Worm (Caenorhabditis elegans) whole organism, early embryonic: ENCODE measurements around the gene txt-17.

Experiments
- B0310.2 ChIP-seq: sonication (generic microtip); optimal IDR thresholded peaks from 2 replicates; lab custom pipeline; 2016; ENCODE audit warnings: mild to moderate bottlenecking, missing genetic modification characterization, missing compliant biosample characterization
- F13C5.2 ChIP-seq: sonication (generic microtip); optimal IDR thresholded peaks from 2 replicates; lab custom pipeline; 2017; ENCODE audit warnings: mild to moderate bottlenecking, missing genetic modification characterization, inconsistent platforms, missing compliant biosample characterization
- aly-1 ChIP-seq: sonication (generic microtip); optimal IDR thresholded peaks from 2 replicates; lab custom pipeline; 2016; ENCODE audit warnings: missing genetic modification characterization, missing compliant biosample characterization
- ama-1 ChIP-seq: fragments of 150-350 bp; optimal IDR thresholded peaks from 2 replicates; lab custom pipeline; 2014
- ceh-13 ChIP-seq: fragments of 200-800 bp; sonication (Bioruptor generic); optimal IDR thresholded peaks from 2 replicates; lab custom pipeline; 2018; ENCODE audit warnings: mild to moderate bottlenecking, missing genetic modification characterization, missing compliant biosample characterization
- ceh-36 ChIP-seq: sonication (generic microtip); optimal IDR thresholded peaks from 2 replicates; lab custom pipeline; 2016; ENCODE audit warnings: missing genetic modification characterization, inconsistent platforms, missing compliant biosample characterization
- ets-7 ChIP-seq: sonication (generic microtip); optimal IDR thresholded peaks from 2 replicates; lab custom pipeline; 2016; ENCODE audit warnings: missing genotype, missing genetic modification characterization, missing compliant biosample characterization
- flt-1 ChIP-seq: fragments of 200-800 bp; sonication (Bioruptor generic); IDR thresholded peaks from 2 replicates; pipeline ENCODE4 v1.3.6; 2022; ENCODE audit warnings: missing genetic modification characterization, missing compliant biosample characterization
- hmbx-1 ChIP-seq: sonication (generic microtip); optimal IDR thresholded peaks from 2 replicates; lab custom pipeline; 2016; ENCODE audit warnings: mild to moderate bottlenecking, missing genetic modification characterization, missing compliant biosample characterization
- hmg-4 ChIP-seq: fragments of 200-800 bp; sonication (Bioruptor generic); optimal IDR thresholded peaks from 2 replicates; lab custom pipeline; 2018; ENCODE audit warnings: mild to moderate bottlenecking, missing genetic modification characterization, missing compliant biosample characterization
- hnd-1 ChIP-seq: sonication (generic microtip); optimal IDR thresholded peaks from 2 replicates; lab custom pipeline; 2016; ENCODE audit warnings: missing genetic modification characterization, missing compliant biosample characterization
- pes-1 ChIP-seq: fragments of 200-800 bp; sonication (Bioruptor generic); IDR thresholded peaks from 2 replicates; pipeline ENCODE4 v1.3.6; 2022; ENCODE audit warnings: missing genetic modification reagents, missing genetic modification characterization, missing compliant biosample characterization
- scrt-1 ChIP-seq: fragments of 200-800 bp; sonication (Bioruptor generic); IDR thresholded peaks from 2 replicates; pipeline ENCODE4 v1.3.6; 2022; ENCODE audit warnings: missing genetic modification characterization, missing compliant biosample characterization
- sea-1 ChIP-seq: fragments of 200-800 bp; sonication (Bioruptor generic); conservative IDR thresholded peaks from 2 replicates; pipeline ENCODE4 v1.3.6; 2022; ENCODE audit warnings: missing genetic modification characterization, missing compliant biosample characterization
- tbx-11 ChIP-seq: fragments of 200-800 bp; sonication (Bioruptor generic); IDR thresholded peaks from 2 replicates; pipeline ENCODE4 v1.3.6; 2022; ENCODE audit warnings: missing genetic modification characterization, missing compliant biosample characterization
- tbx-37 ChIP-seq: fragments of 200-800 bp; sonication (Bioruptor generic); conservative IDR thresholded peaks from 2 replicates; pipeline ENCODE4 v1.3.6; 2022; ENCODE audit warnings: missing genetic modification reagents, missing genetic modification characterization, missing compliant biosample characterization
- tra-4 ChIP-seq: sonication (generic microtip); optimal IDR thresholded peaks from 2 replicates; lab custom pipeline; 2017; ENCODE audit warnings: missing genetic modification characterization, missing compliant biosample characterization

Gene txt-17

DNA sequence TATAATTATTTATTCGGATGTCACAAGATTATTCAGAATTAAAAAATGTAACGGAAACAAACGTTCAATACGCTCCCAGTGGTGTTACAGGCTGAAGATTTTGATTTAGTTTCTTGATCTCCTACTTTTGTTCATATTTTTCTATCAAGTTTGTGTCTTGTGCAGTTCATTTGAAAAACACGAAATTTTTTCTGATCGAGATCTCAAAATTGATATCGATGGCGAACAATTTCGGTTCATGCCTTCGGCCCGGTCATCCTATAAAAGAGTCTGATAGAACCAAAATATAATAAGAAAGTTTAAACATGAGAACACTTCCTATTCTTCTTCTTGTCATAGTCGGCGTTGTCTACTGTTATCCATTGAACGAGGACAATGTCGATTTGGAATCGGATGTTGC is 45.7 kb downstream of the txt-17 start, which contains the start of gene drd-10:
TSS of gene drd-10 (plus strand) at position 301 of the 400 bp plus-strand sequence.
- TF ChIP-seq ets-7 (tag; lab: Kevin White, UChicago) (no peak), tra-4 (tag; lab: Kevin White, UChicago) (no peak), flt-1 (no peak), tbx-37 (no peak), pes-1 (GFP tag; lab: Robert Waterston, UW) (no peak), B0310.2 (tag; lab: Kevin White, UChicago) (no peak), ama-1 (lab: Kevin White, UChicago) (no peak), hmbx-1 (no peak), aly-1 (no peak), sea-1 (GFP tag; lab: Robert Waterston, UW) (no peak), hnd-1 (tag; lab: Kevin White, UChicago) (no peak)

DNA sequence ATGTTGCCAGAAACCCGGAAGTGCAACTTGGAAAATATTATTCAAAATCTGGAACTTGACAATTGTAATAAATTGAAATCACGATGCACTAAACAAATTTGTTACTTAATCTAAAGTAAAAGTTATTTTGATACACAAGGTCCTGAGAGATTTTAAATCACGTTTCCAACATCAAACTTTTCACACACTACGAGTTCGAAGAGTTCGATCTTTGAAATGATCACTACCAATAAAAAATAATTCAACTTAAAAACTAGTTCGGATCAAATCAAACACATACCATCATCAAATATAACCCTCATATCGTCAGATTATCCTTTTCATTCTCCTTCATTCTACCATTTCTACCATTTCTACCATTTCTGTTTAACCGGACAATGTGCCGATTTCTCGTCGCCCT is 47.0 kb downstream of the txt-17 start, which contains the start of gene spig-10:
TSS of gene spig-10 (plus strand) at position 301 of the 400 bp plus-strand sequence.
- TF ChIP-seq ceh-13 (no peak), F13C5.2 (tag; lab: Kevin White, UChicago) (no peak), tbx-11 (GFP tag; lab: Robert Waterston, UW) (no peak), aly-1 (no peak), pes-1 (GFP tag; lab: Robert Waterston, UW) (no peak), hmbx-1 (no peak), ets-7 (tag; lab: Kevin White, UChicago) (no peak), ceh-36 (tag; lab: Kevin White, UChicago) (no peak), hnd-1 (tag; lab: Kevin White, UChicago) (no peak), B0310.2 (tag; lab: Kevin White, UChicago) (no peak), flt-1 (no peak), scrt-1 (GFP tag; lab: Robert Waterston, UW) (no peak), sea-1 (GFP tag; lab: Robert Waterston, UW) (no peak)

DNA sequence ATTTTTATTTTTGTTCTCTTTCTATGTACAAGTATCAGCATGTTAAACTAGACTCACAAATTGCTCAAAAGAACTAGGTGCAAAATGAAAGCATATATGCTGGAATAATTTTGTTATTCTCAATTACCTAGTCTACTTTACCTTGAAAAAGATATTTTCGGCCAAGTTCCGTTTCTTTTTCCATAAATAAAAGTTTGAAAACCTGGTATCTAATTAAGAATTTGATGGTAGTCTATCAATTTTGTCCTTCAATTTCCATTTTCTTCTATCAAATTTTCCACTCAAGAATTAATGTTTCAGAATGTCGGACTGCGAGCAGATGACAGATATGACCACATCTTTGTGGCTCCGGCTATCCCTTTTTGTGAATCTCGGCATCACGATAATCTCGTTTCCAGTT is 49.1 kb downstream of the txt-17 start, which contains the start of gene srab-4:
TSS of gene srab-4 (plus strand) at position 301 of the 400 bp plus-strand sequence.
- TF ChIP-seq hnd-1 (tag; lab: Kevin White, UChicago) (no peak), pes-1 (GFP tag; lab: Robert Waterston, UW) (no peak), tbx-37 (no peak), hmg-4 (GFP tag; lab: Kevin White, UChicago) (no peak), ets-7 (tag; lab: Kevin White, UChicago) (no peak), tra-4 (tag; lab: Kevin White, UChicago) (no peak), ama-1 (lab: Kevin White, UChicago) (no peak), ceh-36 (tag; lab: Kevin White, UChicago) (no peak), scrt-1 (GFP tag; lab: Robert Waterston, UW) (no peak), tbx-11 (GFP tag; lab: Robert Waterston, UW) (no peak), hmbx-1 (no peak), ceh-13 (no peak), F13C5.2 (tag; lab: Kevin White, UChicago) (no peak), flt-1 (no peak), sea-1 (GFP tag; lab: Robert Waterston, UW) (no peak), aly-1 (no peak)
